Fruit fly (Drosophila melanogaster) whole organism, prepupa: ENCODE measurements around the gene CG2267.

Experiments used
- CG6808 ChIP-seq: fragments of 200-800 bp; sonication (Bioruptor generic); optimal IDR thresholded peaks from 3 replicates; lab custom pipeline; 2017; ENCODE audit warnings: missing biosample characterization, missing genetic modification characterization, mild to moderate bottlenecking, moderate library complexity, missing genetic modification reagents
- Eip78C ChIP-seq: fragments of 200-800 bp; sonication (Bioruptor generic); peaks from one replicate; lab custom pipeline; 2016; ENCODE audit warnings: missing biosample characterization, missing genetic modification characterization
- Hr39 ChIP-seq: fragments of 200-800 bp; sonication (Bioruptor generic); optimal IDR thresholded peaks from 2 replicates; lab custom pipeline; 2016; ENCODE audit warnings: missing biosample characterization, missing genetic modification characterization
- Met ChIP-seq: fragments of 200-800 bp; sonication (Bioruptor generic); optimal IDR thresholded peaks from 3 replicates; lab custom pipeline; 2016; ENCODE audit warnings: missing biosample characterization, missing genetic modification characterization

- TF ChIP-seq Hr39 (GFP tag; lab: Kevin White, UChicago) (no peak), CG6808 (GFP tag; lab: Kevin White, UChicago) (no peak), Eip78C (GFP tag; lab: Kevin White, UChicago) (no peak), Met (GFP tag; lab: Kevin White, UChicago) (no peak)
Measured at dm6 chr3R:30643240-30643639, 14.4 kb upstream of the CG2267 start.
